Fruit fly (Drosophila melanogaster): ENCODE data around the gene Doc3.

The Doc3 gene

dm6 chr3L:8974478-8975477, 30.2 kb upstream of the Doc3 start, which contains the start of the genes pix and Srp68 (continued):
- TF ChIP-seq crp (GFP tag; optimal IDR thresholded peaks at IDR 0.05) (peak in 1 of 2 experiments; percentile 36), CG2129 (GFP tag; IDR thresholded peaks at IDR 0.05; ENCODE audit: partially characterized antibody) (0 out of 2 replicates have a peak, but pooled peaks have one; percentile 68), sob (GFP tag; IDR thresholded peaks at IDR 0.05) (peak; percentile 66), CG3163 (GFP tag; optimal IDR thresholded peaks at IDR 0.05) (peak; percentile 11), CG1832 (GFP tag; optimal IDR thresholded peaks at IDR 0.05) (no peak), HLH4C (GFP tag; IDR thresholded peaks at IDR 0.05; ENCODE audit: partially characterized antibody) (peak; percentile 67), inv (GFP tag; IDR thresholded peaks at IDR 0.05; ENCODE audit: partially characterized antibody) (peak; percentile 86), CG4328 (GFP tag; optimal IDR thresholded peaks at IDR 0.05) (peak; percentile 64), CG15601 (tag; optimal IDR thresholded peaks at IDR 0.05) (peak; percentile 62), kay (GFP tag; optimal IDR thresholded peaks at IDR 0.05) (peak; percentile 30), CG9437 (GFP tag; optimal IDR thresholded peaks at IDR 0.05) (peak; percentile 62), CG1647 (GFP tag; optimal IDR thresholded peaks at IDR 0.05) (peak; percentile 40), CG7839 (tag; optimal IDR thresholded peaks at IDR 0.05) (peak; percentile 41), CG2202 (tag; optimal IDR thresholded peaks at IDR 0.05) (no peak), slp2 (GFP tag; optimal IDR thresholded peaks at IDR 0.05) (peak; percentile 28), ind (GFP tag; optimal IDR thresholded peaks at IDR 0.05) (peak; percentile 67), CG13123 (GFP tag; optimal IDR thresholded peaks at IDR 0.05) (peak; percentile 34), dysf (GFP tag; IDR thresholded peaks at IDR 0.05) (peak; percentile 47; the same call in 1 of the 3 replicates), lov (optimal IDR thresholded peaks at IDR 0.05) (no peak), lov (GFP tag; IDR thresholded peaks at IDR 0.05) (no peak), CG13624 (GFP tag; optimal IDR thresholded peaks at IDR 0.05) (peak; percentile 63), HmgZ (tag; optimal IDR thresholded peaks at IDR 0.05) (peak; percentile 43), NC2β (GFP tag; optimal IDR thresholded peaks at IDR 0.05) (peak; percentile 31), Dip2 (GFP tag; IDR thresholded peaks at IDR 0.05) (no peak), mld (GFP tag; IDR thresholded peaks at IDR 0.05; ENCODE audit: partially characterized antibody) (peak; percentile 54; the same call in 1 of the 3 replicates), CG8359 (GFP tag; optimal IDR thresholded peaks at IDR 0.05; ENCODE audit: borderline replicate concordance) (no peak), CG14667 (GFP tag; IDR thresholded peaks at IDR 0.05) (0 out of 2 replicates have a peak, but pooled peaks have one; percentile 43), zen (tag; optimal IDR thresholded peaks at IDR 0.05) (peak; percentile 47), tgo (GFP tag; IDR thresholded peaks at IDR 0.05) (peak; percentile 44; the same call in 1 of the 3 replicates), CG8290 (GFP tag; optimal IDR thresholded peaks at IDR 0.05) (peak; percentile 53), CG8290 (tag; optimal IDR thresholded peaks at IDR 0.05) (peak in 1 of 2 experiments; percentile 39), CG6654 (GFP tag; optimal IDR thresholded peaks at IDR 0.05) (no peak), CG18011 (GFP tag; optimal IDR thresholded peaks at IDR 0.05) (peak; percentile 36), dm (GFP tag; optimal IDR thresholded peaks at IDR 0.05) (peak; percentile 81), sug (tag; optimal IDR thresholded peaks at IDR 0.05) (peak; percentile 79), CG7372 (GFP tag; IDR thresholded peaks at IDR 0.05) (peak; percentile 54; the same call in 1 of the 2 replicates), CG3838 (GFP tag; optimal IDR thresholded peaks at IDR 0.05) (no peak), insv (GFP tag; optimal IDR thresholded peaks at IDR 0.05) (peak in 1 of 2 experiments; percentile 9), pho (GFP tag; optimal IDR thresholded peaks at IDR 0.05) (peak; percentile 54), CG18262 (tag; optimal IDR thresholded peaks at IDR 0.05) (peak; percentile 79), Meics (GFP tag; optimal IDR thresholded peaks at IDR 0.05) (no peak), Hr3 (GFP tag; optimal IDR thresholded peaks at IDR 0.05) (peak; percentile 74), CG17829 (tag; optimal IDR thresholded peaks at IDR 0.05) (peak; percentile 76), Pdp1 (GFP tag; optimal IDR thresholded peaks at IDR 0.05) (peak; percentile 46 to 68), sisA (GFP tag; IDR thresholded peaks at IDR 0.05) (peak; percentile 26; the same call in 1 of the 2 replicates), Mes4 (GFP tag; optimal IDR thresholded peaks at IDR 0.05) (peak; percentile 1), PHDP (tag; optimal IDR thresholded peaks at IDR 0.05) (peak; percentile 58)

Data from whole organism, embryonic.